Worm (Caenorhabditis elegans): ENCODE measurements around the gene xrn-1.
"Not testable (repeated sequence)": the region's sequence is repeated elsewhere in the genome, so short reads cannot be mapped to it uniquely, and the experiment has no call there.

- TF ChIP-seq ama-1 (optimal IDR thresholded peaks at IDR 0.05); flt-1 (GFP tag; IDR thresholded peaks at IDR 0.05); scrt-1 (GFP tag; IDR thresholded peaks at IDR 0.05); pes-1 (GFP tag; IDR thresholded peaks at IDR 0.05); sea-1 (GFP tag; conservative IDR thresholded peaks at IDR 0.05); tra-4 (tag; optimal IDR thresholded peaks at IDR 0.05); ceh-36 (tag; optimal IDR thresholded peaks at IDR 0.05); ceh-13 (GFP tag; optimal IDR thresholded peaks at IDR 0.05); hnd-1 (tag; optimal IDR thresholded peaks at IDR 0.05); tbx-11 (GFP tag; IDR thresholded peaks at IDR 0.05); hmbx-1 (tag; optimal IDR thresholded peaks at IDR 0.05); B0310.2 (tag; optimal IDR thresholded peaks at IDR 0.05); ets-7 (tag; optimal IDR thresholded peaks at IDR 0.05): not testable (repeated sequence)
These were observed 47.5 kb upstream of the xrn-1 start, which contains the start of gene F01D5.10 for ce11 chrII:14021230-14021629.
